Worm (Caenorhabditis elegans) whole organism, mixed stage, embryonic: ENCODE data around the gene T25D3.4.

Experiments
- lsy-2 ChIP-seq: fragments of 150-350 bp; optimal IDR thresholded peaks from 2 replicates; lab custom pipeline; 2014; ENCODE audit warnings: missing biosample characterization, missing genetic modification characterization
- nhr-76 ChIP-seq: sonication (generic microtip); optimal IDR thresholded peaks from 2 replicates; lab custom pipeline; 2017; ENCODE audit warnings: missing biosample characterization, missing genetic modification characterization
- pha-4 ChIP-seq: fragments of 150-350 bp; optimal IDR thresholded peaks from 2 replicates; lab custom pipeline; 2018; ENCODE audit warnings: missing biosample characterization, missing genetic modification reagents, missing genetic modification characterization
- snpc-4 ChIP-seq: fragments of 150-350 bp; optimal IDR thresholded peaks from 2 replicates; lab custom pipeline; 2014; ENCODE audit warnings: missing biosample characterization, missing genetic modification characterization

- TF ChIP-seq pha-4 (tag; lab: Kevin White, UChicago) (no peak), snpc-4 (tag; lab: Kevin White, UChicago) (no peak), lsy-2 (tag; lab: Kevin White, UChicago) (no peak), nhr-76 (tag; lab: Kevin White, UChicago) (no peak)
Measured at ce11 chrII:173679-174078, 26.6 kb downstream of the T25D3.4 start, which contains the start of gene T01D1.7.
